Fruit fly (Drosophila melanogaster) S2 (cell line): ENCODE measurements around the gene CG31677.

Experiments used
- CG8478 ChIP-seq: fragments of >200 bp; optimal IDR thresholded peaks from 2 replicates; lab custom pipeline; 2018
- CTCF ChIP-seq, 2 experiments: fragments of >200 bp; optimal IDR thresholded peaks; 2 replicates each; lab custom pipeline; 2018

dm6 chr2L:20597744-20598143 is 6.3 kb downstream of the CG31677 start:
- TF ChIP-seq CTCF (optimal IDR thresholded peaks at IDR 0.05; lab: Kevin White, UChicago): no peak
- no peak for TF ChIP-seq CG8478
